Worm (Caenorhabditis elegans) whole organism, young adult: Measurements from ENCODE around the gene F58B6.1.

Experiments used
- B0261.1 ChIP-seq: sonication (generic microtip); optimal IDR thresholded peaks from 2 replicates; lab custom pipeline; 2016; ENCODE audit warnings: mild to moderate bottlenecking, missing genetic modification characterization, moderate library complexity, missing compliant biosample characterization
- D2030.7 ChIP-seq: fragments of 200-800 bp; sonication (Bioruptor generic); IDR thresholded peaks from 2 replicates; pipeline ENCODE4 v1.3.6; 2022; ENCODE audit warnings: missing genetic modification reagents, missing genetic modification characterization, missing compliant biosample characterization
- F39B2.1 ChIP-seq: fragments of 200-800 bp; sonication (Bioruptor generic); IDR thresholded peaks from 2 replicates; pipeline ENCODE4 v1.3.6; 2022; ENCODE audit warnings: missing genetic modification reagents, missing genetic modification characterization, missing compliant biosample characterization
- F49E8.2 ChIP-seq: sonication (generic microtip); optimal IDR thresholded peaks from 3 replicates; lab custom pipeline; 2017; ENCODE audit warnings: missing genetic modification characterization, mild to moderate bottlenecking, missing compliant biosample characterization, antibody characterized with exemption, moderate library complexity; ENCODE audit not compliant: insufficient read depth
- Y53G8AR.9 ChIP-seq: fragments of 200-800 bp; sonication (Bioruptor generic); conservative IDR thresholded peaks from 2 replicates; pipeline ENCODE4 v1.3.6; 2022; ENCODE audit warnings: missing genetic modification reagents, missing genetic modification characterization, missing compliant biosample characterization
- Y95B8A.8 ChIP-seq: fragments of 200-800 bp; sonication (Bioruptor generic); IDR thresholded peaks from 2 replicates; pipeline ENCODE4 v1.3.6; 2022; ENCODE audit warnings: missing genetic modification reagents, missing genetic modification characterization, missing compliant biosample characterization
- ZK185.1 ChIP-seq: sonication (generic microtip); optimal IDR thresholded peaks from 2 replicates; lab custom pipeline; 2016; ENCODE audit warnings: mild to moderate bottlenecking, missing genetic modification characterization, missing compliant biosample characterization; ENCODE audit not compliant: poor library complexity, severe bottlenecking
- ama-1 ChIP-seq, 3 experiments: fragments of 150-350 bp in 1 of 3; sonication (generic microtip) in 2 of 3; optimal IDR thresholded peaks; 2 replicates each; lab custom pipeline; 2014 to 2018; ENCODE audit warnings: missing biosample characterization in 2 of 3, missing genetic modification characterization in 2 of 3, missing genetic modification reagents in 2 of 3
- attf-6 ChIP-seq: fragments of 200-800 bp; sonication (Bioruptor generic); IDR thresholded peaks from 2 replicates; pipeline ENCODE4 v1.3.6; 2022; ENCODE audit warnings: missing genetic modification reagents, missing genetic modification characterization, missing compliant biosample characterization
- cebp-1 ChIP-seq, 2 experiments: fragments of 200-800 bp in 1 of 2; sonication (Bioruptor generic) in 1 of 2; sonication (generic microtip) in 1 of 2; IDR thresholded peaks in 1 of 2; optimal IDR thresholded peaks in 1 of 2; 2 replicates each; pipeline versions ENCODE4 v1.3.6 to Lab custom; 2017 to 2022; ENCODE audit warnings: missing compliant biosample characterization in 2 of 2, missing genetic modification characterization in 2 of 2, mild to moderate bottlenecking in 1 of 2, missing genetic modification reagents in 1 of 2, moderate library complexity in 1 of 2
- ceh-40 ChIP-seq: fragments of 200-800 bp; sonication (Bioruptor generic); IDR thresholded peaks from 2 replicates; pipeline ENCODE4 v1.3.6; 2022; ENCODE audit warnings: missing genetic modification characterization, missing compliant biosample characterization
- die-1 ChIP-seq: sonication (generic microtip); optimal IDR thresholded peaks from 2 replicates; lab custom pipeline; 2016; ENCODE audit warnings: missing genotype, mild to moderate bottlenecking, missing genetic modification characterization, missing compliant biosample characterization
- dox-1 ChIP-seq: fragments of 200-800 bp; sonication (Bioruptor generic); IDR thresholded peaks from 2 replicates; pipeline ENCODE4 v1.3.6; 2022; ENCODE audit warnings: missing genetic modification reagents, missing genetic modification characterization, missing compliant biosample characterization
- egl-44 ChIP-seq: fragments of 200-800 bp; sonication (Bioruptor generic); IDR thresholded peaks from 2 replicates; pipeline ENCODE4 v1.3.6; 2022; ENCODE audit warnings: missing genetic modification reagents, missing genetic modification characterization, missing compliant biosample characterization
- ekl-4 ChIP-seq: fragments of 200-800 bp; sonication (Bioruptor generic); IDR thresholded peaks from 2 replicates; pipeline ENCODE4 v1.3.6; 2022; ENCODE audit warnings: missing genetic modification reagents, missing genetic modification characterization, missing compliant biosample characterization
- gei-17 ChIP-seq: fragments of 200-800 bp; sonication (Bioruptor generic); optimal IDR thresholded peaks from 2 replicates; lab custom pipeline; 2018; ENCODE audit warnings: mild to moderate bottlenecking, missing genetic modification characterization, missing compliant biosample characterization
- him-1 ChIP-seq: sonication (generic microtip); optimal IDR thresholded peaks from 2 replicates; lab custom pipeline; 2016; ENCODE audit warnings: missing genotype, missing genetic modification reagents, missing genetic modification characterization, missing compliant biosample characterization
- hmg-1.2 ChIP-seq: fragments of 200-800 bp; sonication (Bioruptor generic); IDR thresholded peaks from 2 replicates; pipeline ENCODE4 v1.3.6; 2022; ENCODE audit warnings: missing genetic modification reagents, missing genetic modification characterization, missing compliant biosample characterization
- hmg-20 ChIP-seq: fragments of 200-800 bp; sonication (Bioruptor generic); IDR thresholded peaks from 2 replicates; pipeline ENCODE4 v1.3.6; 2022; ENCODE audit warnings: missing genetic modification reagents, missing genetic modification characterization, missing compliant biosample characterization
- let-526 ChIP-seq: fragments of 200-800 bp; sonication (Bioruptor generic); IDR thresholded peaks from 2 replicates; pipeline ENCODE4 v1.3.6; 2022; ENCODE audit warnings: missing genetic modification reagents, missing genetic modification characterization, missing compliant biosample characterization
- lin-26 ChIP-seq: fragments of 200-800 bp; sonication (Bioruptor generic); IDR thresholded peaks from 2 replicates; pipeline ENCODE4 v1.3.6; 2022; ENCODE audit warnings: missing genetic modification reagents, missing genetic modification characterization, missing compliant biosample characterization
- lin-54 ChIP-seq: fragments of 200-800 bp; sonication (Bioruptor generic); optimal IDR thresholded peaks from 2 replicates; lab custom pipeline; 2018; ENCODE audit warnings: mild to moderate bottlenecking, missing genetic modification characterization, missing compliant biosample characterization
- lsl-1 ChIP-seq: fragments of 200-800 bp; sonication (Bioruptor generic); optimal IDR thresholded peaks from 2 replicates; lab custom pipeline; 2018; ENCODE audit warnings: mild to moderate bottlenecking, missing genetic modification characterization, moderate library complexity, missing compliant biosample characterization
- lsy-27 ChIP-seq: sonication (generic microtip); optimal IDR thresholded peaks from 2 replicates; lab custom pipeline; 2017; ENCODE audit warnings: missing genetic modification characterization, mild to moderate bottlenecking, missing compliant biosample characterization, antibody characterized with exemption, missing genotype, borderline replicate concordance; ENCODE audit not compliant: insufficient read depth
- mxl-1 ChIP-seq: sonication (generic microtip); optimal IDR thresholded peaks from 2 replicates; lab custom pipeline; 2016; ENCODE audit warnings: missing genetic modification characterization, missing compliant biosample characterization
- nfyb-1 ChIP-seq: fragments of 200-800 bp; sonication (Bioruptor generic); IDR thresholded peaks from 2 replicates; pipeline ENCODE4 v1.3.6; 2022; ENCODE audit warnings: missing genetic modification reagents, missing genetic modification characterization, missing compliant biosample characterization
- nhr-90 ChIP-seq: sonication (generic microtip); optimal IDR thresholded peaks from 2 replicates; lab custom pipeline; 2016; ENCODE audit warnings: missing genotype, mild to moderate bottlenecking, missing genetic modification characterization, missing compliant biosample characterization
- rpc-1 ChIP-seq, 2 experiments: fragments of 150-350 bp in 1 of 2; sonication (generic microtip) in 1 of 2; optimal IDR thresholded peaks; 2 replicates each; lab custom pipeline; 2014 to 2018; ENCODE audit warnings: missing biosample characterization in 1 of 2, missing genetic modification characterization in 1 of 2, missing genetic modification reagents in 1 of 2, missing genotype in 1 of 2
- sea-2 ChIP-seq: fragments of 200-800 bp; sonication (Bioruptor generic); IDR thresholded peaks from 2 replicates; pipeline ENCODE4 v1.3.6; 2022; ENCODE audit warnings: missing genetic modification characterization, missing compliant biosample characterization
- snpc-3.4 ChIP-seq: sonication (generic microtip); optimal IDR thresholded peaks from 2 replicates; lab custom pipeline; 2017; ENCODE audit warnings: missing genetic modification characterization, mild to moderate bottlenecking, missing compliant biosample characterization, antibody characterized with exemption, moderate library complexity, missing genotype, missing genetic modification reagents
- snpc-4 ChIP-seq, 5 experiments: fragments of 150-350 bp in 1 of 5; sonication (generic microtip) in 4 of 5; optimal IDR thresholded peaks; 2 replicates each; lab custom pipeline; 2014 to 2018; ENCODE audit warnings: missing genetic modification characterization in 5 of 5, missing biosample characterization in 3 of 5, antibody characterized with exemption in 2 of 5, mild to moderate bottlenecking in 2 of 5, missing compliant biosample characterization in 2 of 5, missing genotype in 2 of 5, moderate library complexity in 2 of 5, missing genetic modification reagents in 1 of 5
- tbp1 ChIP-seq: fragments of 200-800 bp; sonication (Bioruptor generic); optimal IDR thresholded peaks from 2 replicates; lab custom pipeline; 2018; ENCODE audit warnings: mild to moderate bottlenecking, missing genetic modification characterization, missing compliant biosample characterization
- tlf-1 ChIP-seq: fragments of 200-800 bp; sonication (Bioruptor generic); optimal IDR thresholded peaks from 2 replicates; lab custom pipeline; 2018; ENCODE audit warnings: mild to moderate bottlenecking, missing genetic modification characterization, missing compliant biosample characterization
- ztf-18 ChIP-seq: sonication (generic microtip); optimal IDR thresholded peaks from 2 replicates; lab custom pipeline; 2016; ENCODE audit warnings: missing genotype, mild to moderate bottlenecking, missing genetic modification characterization, missing compliant biosample characterization
- ztf-22 ChIP-seq: fragments of 200-800 bp; sonication (Bioruptor generic); optimal IDR thresholded peaks from 2 replicates; lab custom pipeline; 2018; ENCODE audit warnings: mild to moderate bottlenecking, missing genetic modification characterization, moderate library complexity, missing compliant biosample characterization
- ztf-25 ChIP-seq: fragments of 200-800 bp; sonication (Bioruptor generic); IDR thresholded peaks from 2 replicates; pipeline ENCODE4 v1.3.6; 2022; ENCODE audit warnings: missing genetic modification reagents, missing genetic modification characterization, missing compliant biosample characterization
- ztf-28 ChIP-seq: fragments of 200-800 bp; sonication (Bioruptor generic); IDR thresholded peaks from 2 replicates; pipeline ENCODE4 v1.3.6; 2022; ENCODE audit warnings: missing genetic modification reagents, missing genetic modification characterization, missing compliant biosample characterization

Gene F58B6.1

ce11 chrIII:1163203-1163602, 47.5 kb upstream of the F58B6.1 start:
- 0 out of 2 replicates have a peak, but pooled peaks have one; percentile 57 for TF ChIP-seq nfyb-1 (GFP tag; lab: Robert Waterston, UW)
- TF ChIP-seq ama-1 (optimal IDR thresholded peaks at IDR 0.05; lab: Kevin White, UChicago), result no peak
- TF ChIP-seq ama-1 (GFP tag; optimal IDR thresholded peaks at IDR 0.05; lab: Kevin White, UChicago), result peak in 1 of 2 experiments; percentile 62
- TF ChIP-seq B0261.1 (tag; lab: Kevin White, UChicago), result peak; percentile 70
- no peak for TF ChIP-seq gei-17
- TF ChIP-seq nhr-90, result peak; percentile 42
- TF ChIP-seq ekl-4 (GFP tag; lab: Robert Waterston, UW), result 0 out of 2 replicates have a peak, but pooled peaks have one; percentile 9
- TF ChIP-seq mxl-1 (tag; lab: Kevin White, UChicago), result peak; percentile 16
- TF ChIP-seq attf-6 (GFP tag; lab: Robert Waterston, UW), result no peak
- TF ChIP-seq F49E8.2 (tag; lab: Kevin White, UChicago), result peak; percentile 8
- peak; percentile 32 for TF ChIP-seq lsl-1 (GFP tag; lab: Kevin White, UChicago)
- peak; percentile 36; the same call in 1 of the 2 replicates for TF ChIP-seq hmg-1.2 (GFP tag; lab: Robert Waterston, UW)
- peak; percentile 53 for TF ChIP-seq ztf-18 (tag; lab: Kevin White, UChicago)
- TF ChIP-seq cebp-1 (GFP tag; IDR thresholded peaks at IDR 0.05; lab: Robert Waterston, UW), result no peak
- TF ChIP-seq cebp-1 (tag; optimal IDR thresholded peaks at IDR 0.05; lab: Kevin White, UChicago), result no peak
- no peak for TF ChIP-seq ZK185.1 (tag; lab: Kevin White, UChicago)
- peak; percentile 0 for TF ChIP-seq snpc-3.4 (tag; lab: Kevin White, UChicago)
- TF ChIP-seq lsy-27 (tag; lab: Kevin White, UChicago), result peak; percentile 10
- TF ChIP-seq Y95B8A.8, result no peak
- peak; percentile 70 for TF ChIP-seq rpc-1 (optimal IDR thresholded peaks at IDR 0.05; lab: Kevin White, UChicago)
- peak; percentile 81 for TF ChIP-seq rpc-1 (tag; optimal IDR thresholded peaks at IDR 0.05; lab: Kevin White, UChicago)
- TF ChIP-seq lin-26 (GFP tag; lab: Robert Waterston, UW), result peak; percentile 75
- peak; percentile 3 for TF ChIP-seq snpc-4 (GFP tag; optimal IDR thresholded peaks at IDR 0.05; lab: Kevin White, UChicago)
- no peak for TF ChIP-seq snpc-4 (tag; optimal IDR thresholded peaks at IDR 0.05; lab: Kevin White, UChicago)
- peak; percentile 20 for TF ChIP-seq lin-54 (GFP tag; lab: Kevin White, UChicago)
- TF ChIP-seq egl-44 (GFP tag; lab: Robert Waterston, UW), result no peak
- TF ChIP-seq tlf-1 (GFP tag; lab: Kevin White, UChicago), result no peak
- TF ChIP-seq tbp1 (GFP tag; lab: Kevin White, UChicago), result peak; percentile 88
- TF ChIP-seq ztf-25 (GFP tag; lab: Robert Waterston, UW), result no peak
- no peak for TF ChIP-seq ztf-22 (GFP tag; lab: Kevin White, UChicago)
- TF ChIP-seq D2030.7, result peak; percentile 31
- no peak for TF ChIP-seq hmg-20 (GFP tag; lab: Robert Waterston, UW)
- TF ChIP-seq die-1 (tag; lab: Kevin White, UChicago), result peak; percentile 65
- peak; percentile 68 for TF ChIP-seq him-1 (tag; lab: Kevin White, UChicago)
- peak; percentile 32; the same call in 1 of the 2 replicates for TF ChIP-seq dox-1

ce11 chrIII:1161946-1162345, 46.2 kb upstream of the F58B6.1 start:
- no peak for TF ChIP-seq ztf-28 (GFP tag; lab: Robert Waterston, UW)
- no peak for TF ChIP-seq let-526 (GFP tag; lab: Robert Waterston, UW)
- no peak for TF ChIP-seq Y53G8AR.9 (GFP tag; lab: Robert Waterston, UW)
- TF ChIP-seq rpc-1 (optimal IDR thresholded peaks at IDR 0.05; lab: Kevin White, UChicago), result no peak
- TF ChIP-seq rpc-1 (tag; optimal IDR thresholded peaks at IDR 0.05; lab: Kevin White, UChicago), result no peak
- no peak for TF ChIP-seq sea-2 (GFP tag; lab: Robert Waterston, UW)
- no peak for TF ChIP-seq him-1 (tag; lab: Kevin White, UChicago)
- no peak for TF ChIP-seq F39B2.1 (GFP tag; lab: Robert Waterston, UW)
- no peak for TF ChIP-seq nhr-90
- no peak for TF ChIP-seq ceh-40 (GFP tag; lab: Robert Waterston, UW)
- no peak for TF ChIP-seq tlf-1 (GFP tag; lab: Kevin White, UChicago)
